Worm (Caenorhabditis elegans): Measurements from ENCODE around the gene F21C10.1.
A peak's percentile ranks its signal among the peaks of the same experiment; 100 is the strongest.

Gene F21C10.1

DNA sequence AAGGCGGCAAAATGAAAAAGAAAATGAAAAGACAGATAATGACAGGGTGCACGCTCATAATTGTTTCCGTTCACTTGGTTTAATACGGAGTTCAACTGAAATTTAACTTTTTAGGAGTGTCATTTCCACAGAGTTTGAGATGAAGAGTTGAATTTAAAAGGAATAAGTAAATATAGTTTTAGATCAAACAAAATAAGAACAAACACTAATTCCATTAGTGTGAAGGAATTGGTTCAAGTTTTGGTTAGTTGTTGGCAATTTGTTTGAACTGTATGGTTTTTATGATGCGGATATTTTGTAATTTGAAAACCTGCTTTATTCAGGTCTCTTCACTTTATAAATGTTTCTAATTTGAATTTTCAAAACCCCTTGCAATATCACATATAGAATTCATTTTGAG, 24.5 kb downstream of the F21C10.1 start, which contains the start of gene B0222.15:
Gene B0222.15 (minus strand): TSS at position 101 of the 400 bp plus-strand sequence.
- TF ChIP-seq R02D3.7 (tag; optimal IDR thresholded peaks at IDR 0.05) (no peak), ztf-11 (tag; optimal IDR thresholded peaks at IDR 0.05) (no peak), ceh-82 (tag; optimal IDR thresholded peaks at IDR 0.05) (no peak), nhr-237 (tag; optimal IDR thresholded peaks at IDR 0.05) (no peak), sem-4 (tag; optimal IDR thresholded peaks at IDR 0.05) (no peak), ztf-4 (tag; optimal IDR thresholded peaks at IDR 0.05) (no peak), snpc-4 (tag; optimal IDR thresholded peaks at IDR 0.05) (no peak), lin-11 (tag; optimal IDR thresholded peaks at IDR 0.05) (no peak), C34F6.9 (tag; optimal IDR thresholded peaks at IDR 0.05) (no peak), ceh-16 (tag; optimal IDR thresholded peaks at IDR 0.05) (no peak), blmp-1 (tag; optimal IDR thresholded peaks at IDR 0.05; ENCODE audit: insufficient read depth) (no peak), nhr-11 (tag; optimal IDR thresholded peaks at IDR 0.05) (no peak), zag-1 (tag; optimal IDR thresholded peaks at IDR 0.05) (no peak), nhr-77 (tag; optimal IDR thresholded peaks at IDR 0.05) (no peak), egl-27 (tag; optimal IDR thresholded peaks at IDR 0.05) (no peak), F13H6.1 (tag; optimal IDR thresholded peaks at IDR 0.05) (no peak), peb-1 (tag; optimal IDR thresholded peaks at IDR 0.05) (no peak), nhr-25 (tag; optimal IDR thresholded peaks at IDR 0.05) (no peak), aly-2 (tag; optimal IDR thresholded peaks at IDR 0.05) (no peak)

DNA sequence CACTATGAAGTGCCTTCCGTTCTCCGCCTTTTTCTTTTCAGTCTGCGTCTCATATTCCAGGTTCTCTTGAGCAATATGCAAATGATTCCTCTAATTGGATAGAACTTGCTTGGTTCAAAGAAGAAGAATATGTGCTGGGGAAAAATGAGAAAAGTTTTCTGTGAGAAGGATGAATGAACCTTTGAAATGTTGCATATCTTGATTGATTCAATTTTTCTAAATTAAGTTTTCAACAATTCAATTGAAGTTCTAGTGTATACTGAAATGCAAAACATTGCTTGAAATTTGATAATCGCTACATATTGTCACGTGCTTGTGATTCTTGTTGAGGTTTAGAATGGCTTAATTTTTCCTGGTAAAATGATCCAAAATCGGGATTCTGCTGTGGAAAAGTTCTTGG, 25.5 kb downstream of the F21C10.1 start:
- TF ChIP-seq zag-1 (tag; optimal IDR thresholded peaks at IDR 0.05) (no peak), snpc-4 (tag; optimal IDR thresholded peaks at IDR 0.05) (no peak), elt-3 (tag; optimal IDR thresholded peaks at IDR 0.05) (no peak), lsy-2 (tag; optimal IDR thresholded peaks at IDR 0.05) (no peak), unc-39 (tag; optimal IDR thresholded peaks at IDR 0.05) (no peak), gmeb-1 (tag; optimal IDR thresholded peaks at IDR 0.05) (no peak), aly-2 (tag; optimal IDR thresholded peaks at IDR 0.05) (no peak), sma-3 (GFP tag; optimal IDR thresholded peaks at IDR 0.05) (no peak), nhr-10 (tag; optimal IDR thresholded peaks at IDR 0.05) (no peak)

DNA sequence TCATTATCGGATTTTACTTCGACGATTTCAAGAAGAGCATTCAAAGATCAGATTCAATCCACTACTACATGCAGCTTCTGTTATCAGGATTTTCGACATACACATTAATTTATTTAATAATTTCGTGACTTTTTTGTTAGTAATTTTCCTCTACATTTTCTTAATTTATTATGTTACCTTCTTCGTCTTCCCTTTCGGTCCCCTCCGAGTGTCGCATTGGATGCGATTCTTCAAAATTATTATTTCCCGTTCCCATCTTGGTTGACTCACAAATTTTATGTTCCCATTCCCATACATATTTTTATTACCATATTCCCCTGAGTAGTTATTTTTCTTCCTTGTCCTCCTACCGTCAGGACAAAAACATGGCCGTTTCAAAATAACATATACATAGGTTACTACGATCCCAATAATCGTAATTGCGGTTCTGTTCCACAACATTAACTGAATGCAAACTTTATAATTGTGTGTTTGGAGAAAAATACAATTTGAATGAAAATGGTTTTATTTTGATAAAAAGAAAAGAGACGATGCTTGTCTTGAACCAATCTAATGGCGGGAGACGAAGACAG, 27.1 kb downstream of the F21C10.1 start:
- peak; percentile 18 for TF ChIP-seq ama-1 (optimal IDR thresholded peaks at IDR 0.05)
- TF ChIP-seq nhr-25 (tag; optimal IDR thresholded peaks at IDR 0.05): peak; percentile 40

DNA sequence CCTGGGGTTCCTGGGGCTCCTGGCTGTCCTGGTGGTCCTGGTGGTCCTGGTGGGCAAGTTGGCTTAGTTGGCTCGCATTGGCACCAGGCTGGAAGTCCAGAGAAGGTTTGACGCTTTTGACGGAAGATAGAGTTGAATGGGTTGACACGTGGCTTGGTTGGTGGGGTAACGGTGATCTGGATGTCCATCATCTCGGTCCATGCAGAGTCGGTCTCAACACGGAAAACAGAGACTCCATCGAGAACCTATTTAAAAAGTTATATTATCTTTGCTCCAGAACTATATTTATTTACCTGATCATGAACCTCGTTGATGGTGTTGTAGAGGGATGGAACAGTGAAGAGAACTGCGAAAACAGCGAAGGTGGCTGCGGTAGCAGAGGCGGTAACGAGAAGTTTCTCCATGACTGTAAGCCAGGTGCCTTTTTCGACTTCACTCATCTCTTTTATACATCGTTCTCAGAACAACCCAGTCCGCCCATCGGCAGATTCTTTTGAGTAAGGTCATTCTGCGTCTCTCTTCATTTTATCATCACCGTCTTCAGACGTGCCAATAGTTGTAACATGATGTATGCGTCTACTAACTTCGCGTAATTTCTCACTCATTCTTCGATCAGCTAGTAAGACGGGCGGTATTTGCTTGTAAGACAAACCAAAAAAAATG, 28.2 kb downstream of the F21C10.1 start, which contains the start of gene col-144:
Gene col-144 (minus strand): TSS at position 419 of the 663 bp plus-strand sequence.
- peak; percentile 57 for TF ChIP-seq blmp-1 (tag; optimal IDR thresholded peaks at IDR 0.05; ENCODE audit: insufficient read depth)
- no peak for TF ChIP-seq ztf-11 (tag; optimal IDR thresholded peaks at IDR 0.05)
- TF ChIP-seq sma-9 (GFP tag; optimal IDR thresholded peaks at IDR 0.05): peak; percentile 25
- TF ChIP-seq sma-9 (tag; optimal IDR thresholded peaks at IDR 0.05): no peak
- TF ChIP-seq crh-2 (tag; optimal IDR thresholded peaks at IDR 0.05): peak; percentile 10
- no peak for TF ChIP-seq nhr-77 (tag; optimal IDR thresholded peaks at IDR 0.05)
- TF ChIP-seq ama-1 (optimal IDR thresholded peaks at IDR 0.05): peak; percentile 20
- TF ChIP-seq nhr-25 (tag; optimal IDR thresholded peaks at IDR 0.05): peak; percentile 68
- no peak for TF ChIP-seq ztf-1 (GFP tag; conservative IDR thresholded peaks at IDR 0.05)
- no peak for TF ChIP-seq nhr-10 (tag; optimal IDR thresholded peaks at IDR 0.05)
- peak; percentile 21 for TF ChIP-seq nhr-21 (tag; optimal IDR thresholded peaks at IDR 0.05)
- TF ChIP-seq sma-3 (GFP tag; optimal IDR thresholded peaks at IDR 0.05): peak; percentile 28

DNA sequence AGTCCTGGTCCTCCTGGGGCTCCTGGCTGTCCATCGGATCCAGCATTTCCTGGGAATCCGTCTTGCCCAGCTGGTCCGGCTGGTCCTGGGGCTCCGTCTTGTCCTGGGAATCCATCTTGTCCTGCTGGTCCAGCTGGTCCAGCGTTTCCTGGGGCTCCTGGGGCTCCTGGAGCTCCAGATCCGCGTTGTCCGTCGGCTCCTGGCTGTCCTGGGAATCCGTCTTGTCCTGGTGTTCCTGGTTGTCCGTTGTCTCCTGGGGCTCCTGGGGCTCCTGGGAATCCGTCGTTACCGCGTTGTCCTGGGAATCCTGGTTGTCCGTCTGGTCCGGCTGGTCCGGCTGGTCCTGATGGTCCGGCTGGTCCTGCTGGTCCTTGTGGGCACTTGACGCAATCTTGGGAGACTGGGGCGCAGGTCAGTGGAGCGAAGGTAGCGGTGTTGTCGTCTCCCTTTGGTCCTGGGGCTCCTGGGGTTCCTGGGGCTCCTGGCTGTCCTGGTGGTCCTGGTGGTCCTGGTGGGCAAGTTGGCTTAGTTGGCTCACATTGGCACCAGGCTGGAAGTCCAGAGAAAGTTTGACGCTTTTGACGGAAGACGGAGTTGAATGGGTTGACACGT, 30.1 kb downstream of the F21C10.1 start:
- no peak for TF ChIP-seq R02D3.7 (tag; optimal IDR thresholded peaks at IDR 0.05)

All from whole organism, L2 larva.